Fruit fly (Drosophila melanogaster) ovary, adult (tissue): ENCODE data around the gene CG8360.
A peak's percentile ranks its signal among the peaks of the same experiment; 100 is the strongest.

ENCODE experiments used
- CG17801 ChIP-seq: fragments of 200-800 bp; optimal IDR thresholded peaks from 2 replicates; lab custom pipeline; 2019; ENCODE audit warnings: missing biosample characterization, mild to moderate bottlenecking, missing genetic modification characterization, moderate library complexity; ENCODE audit not compliant: partially characterized antibody

The CG8360 gene

dm6 chr2L:8212666-8213270 is at the start of gene CG8360, which contains the start of gene CG8372:
Gene CG8360, plus strand, starts transcription at chr2L:8212959.
Gene CG8372, minus strand, starts transcription at chr2L:8212902.
- peak; percentile 98 for TF ChIP-seq CG17801 (GFP tag; lab: Kevin White, UChicago)

dm6 chr2L:8163025-8163351 is 49.8 kb upstream of the CG8360 start, which contains the start of gene Piezo:
Gene Piezo, plus strand, starts transcription at chr2L:8163073.
- no peak for TF ChIP-seq CG17801 (GFP tag; lab: Kevin White, UChicago)

dm6 chr2L:8163588-8164166 is 49.1 kb upstream of the CG8360 start:
- TF ChIP-seq CG17801 (GFP tag; lab: Kevin White, UChicago), result peak; percentile 11

- no peak for TF ChIP-seq CG17801 (GFP tag; lab: Kevin White, UChicago)
Observed at dm6 chr2L:8164219-8164618, 48.5 kb upstream of the CG8360 start.

dm6 chr2L:8165800-8166576 is 46.8 kb upstream of the CG8360 start:
- no peak for TF ChIP-seq CG17801 (GFP tag; lab: Kevin White, UChicago)

- no peak for TF ChIP-seq CG17801 (GFP tag; lab: Kevin White, UChicago)
Observed at dm6 chr2L:8168075-8168474, 44.7 kb upstream of the CG8360 start.

- no peak for TF ChIP-seq CG17801 (GFP tag; lab: Kevin White, UChicago)
Observed at dm6 chr2L:8170600-8171182, 42.1 kb upstream of the CG8360 start.

- no peak for TF ChIP-seq CG17801 (GFP tag; lab: Kevin White, UChicago)
Observed at dm6 chr2L:8171544-8171943, 41.2 kb upstream of the CG8360 start.

- TF ChIP-seq CG17801 (GFP tag; lab: Kevin White, UChicago), result no peak
Observed at dm6 chr2L:8185008-8185407, 27.8 kb upstream of the CG8360 start.

- no peak for TF ChIP-seq CG17801 (GFP tag; lab: Kevin White, UChicago)
Observed at dm6 chr2L:8190681-8191080, 22.1 kb upstream of the CG8360 start, which contains the start of gene CG34134. Gene CG34134, minus strand, starts transcription at chr2L:8190781.

- no peak for TF ChIP-seq CG17801 (GFP tag; lab: Kevin White, UChicago)
Observed at dm6 chr2L:8195722-8196323, 16.9 kb upstream of the CG8360 start.

dm6 chr2L:8196757-8197530 is 15.8 kb upstream of the CG8360 start, which contains the start of the genes CG8475 and CG8460:
Gene CG8475, minus strand, starts transcription at chr2L:8196918.
Gene CG8460, plus strand, starts transcription at chr2L:8197193.
- no peak for TF ChIP-seq CG17801 (GFP tag; lab: Kevin White, UChicago)

dm6 chr2L:8198757-8199156 is 14.0 kb upstream of the CG8360 start, which contains the start of gene PGAP5:
Gene PGAP5, plus strand, starts transcription at chr2L:8198882.
- TF ChIP-seq CG17801 (GFP tag; lab: Kevin White, UChicago), result peak; percentile 45

- TF ChIP-seq CG17801 (GFP tag; lab: Kevin White, UChicago), result no peak
Observed at dm6 chr2L:8202569-8202968, 10.2 kb upstream of the CG8360 start.
